Fruit fly (Drosophila melanogaster) Kc167 (cell line): ENCODE measurements around the gene Cht10.

ENCODE experiments used
- Myc ChIP-seq: fragments of >200 bp; optimal IDR thresholded peaks from 2 replicates; lab custom pipeline; 2017; ENCODE audit warnings: missing external identifiers
- Sin3A ChIP-seq: fragments of >200 bp; optimal IDR thresholded peaks from 2 replicates; lab custom pipeline; 2018; ENCODE audit warnings: missing external identifiers
- h ChIP-seq: fragments of >200 bp; optimal IDR thresholded peaks from 3 replicates; lab custom pipeline; 2018; ENCODE audit warnings: missing external identifiers
- insv ChIP-seq: fragments of >200 bp; optimal IDR thresholded peaks from 3 replicates; lab custom pipeline; 2018; ENCODE audit warnings: missing external identifiers
- psq ChIP-seq: fragments of >200 bp; optimal IDR thresholded peaks from 2 replicates; lab custom pipeline; 2017; ENCODE audit warnings: missing external identifiers
- ttk ChIP-seq: sonication (Bioruptor generic); optimal IDR thresholded peaks from 2 replicates; lab custom pipeline; 2017; ENCODE audit warnings: missing external identifiers

- TF ChIP-seq h (lab: Kevin White, UChicago): no peak
- TF ChIP-seq psq (lab: Kevin White, UChicago): no peak
- TF ChIP-seq Sin3A (lab: Kevin White, UChicago): no peak
- TF ChIP-seq ttk: no peak
- TF ChIP-seq Myc (lab: Kevin White, UChicago): no peak
- no peak for TF ChIP-seq insv (lab: Kevin White, UChicago)
Observed at dm6 chr2L:23023893-23024292, 1.8 kb downstream of the Cht10 start.
